Fruit fly (Drosophila melanogaster): ENCODE measurements around the gene chico.

chico gene

DNA sequence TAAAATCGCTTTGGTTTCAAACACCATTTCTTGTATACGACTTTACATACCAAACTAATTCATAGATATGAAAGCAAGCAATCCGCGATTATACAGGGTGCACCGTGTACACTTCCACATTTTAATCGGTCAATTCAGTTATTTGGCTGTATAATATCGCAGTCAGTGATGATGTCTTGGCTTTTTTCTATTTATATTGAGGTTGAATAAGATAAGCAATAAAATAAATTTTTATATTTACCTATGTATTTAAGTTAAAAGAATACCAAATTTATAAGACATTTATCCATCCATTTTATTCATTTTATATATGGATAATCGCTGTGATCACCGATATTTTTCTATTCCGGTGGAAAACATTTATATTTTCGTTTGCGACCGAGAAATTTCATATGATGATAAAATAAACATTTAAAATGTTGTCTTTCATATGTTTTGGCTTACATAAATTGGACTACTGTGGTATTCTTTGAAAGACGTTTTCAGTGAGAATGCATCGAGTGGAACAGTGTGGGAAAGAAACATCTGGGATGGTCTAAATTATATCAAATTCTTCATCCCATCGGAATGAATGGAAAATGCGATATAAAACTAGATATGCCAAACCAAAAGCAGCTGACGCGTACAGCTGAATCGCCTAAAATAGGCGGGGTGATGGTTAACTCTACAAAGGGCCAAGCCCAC is 20.0 kb downstream of the chico start, which contains the start of gene CG5708 (continued):
- TF ChIP-seq CG3847 (GFP tag; IDR thresholded peaks at IDR 0.05) (no peak), dan (GFP tag; IDR thresholded peaks at IDR 0.05) (no peak), abd-A (tag; optimal IDR thresholded peaks at IDR 0.05) (no peak), CG6254 (GFP tag; optimal IDR thresholded peaks at IDR 0.05) (peak; percentile 99), CG10462 (GFP tag; optimal IDR thresholded peaks at IDR 0.05) (no peak), Antp (GFP tag; optimal IDR thresholded peaks at IDR 0.05) (no peak), CG2678 (tag; optimal IDR thresholded peaks at IDR 0.05) (no peak), tll (GFP tag; optimal IDR thresholded peaks at IDR 0.05) (no peak), CG6654 (GFP tag; optimal IDR thresholded peaks at IDR 0.05) (no peak), CG7786 (GFP tag; optimal IDR thresholded peaks at IDR 0.05) (no peak), MBD-R2 (GFP tag; IDR thresholded peaks at IDR 0.05) (peak; percentile 58), Stat92E (GFP tag; optimal IDR thresholded peaks at IDR 0.05) (peak in 1 of 3 experiments; percentile 17), sr (GFP tag; IDR thresholded peaks at IDR 0.05) (no peak), exex (tag; optimal IDR thresholded peaks at IDR 0.05) (peak; percentile 40), CG13775 (GFP tag; optimal IDR thresholded peaks at IDR 0.05) (peak; percentile 17), crp (GFP tag; optimal IDR thresholded peaks at IDR 0.05) (peak in 1 of 2 experiments; percentile 48), pb (GFP tag; optimal IDR thresholded peaks at IDR 0.05) (no peak), Doc2 (GFP tag; IDR thresholded peaks at IDR 0.05) (no peak), Bgb (GFP tag; IDR thresholded peaks at IDR 0.05; ENCODE audit: partially characterized antibody) (peak; percentile 52; the same call in 1 of the 2 replicates), kah (GFP tag; optimal IDR thresholded peaks at IDR 0.05) (no peak), sens (GFP tag) (peak; percentile 35), CG17912 (GFP tag; optimal IDR thresholded peaks at IDR 0.05) (no peak), gro (GFP tag; optimal IDR thresholded peaks at IDR 0.05) (no peak), scrt (GFP tag; optimal IDR thresholded peaks at IDR 0.05) (no peak)

dm6 chr2L:10226213-10226723 is 20.6 kb downstream of the chico start:
- peak; percentile 16 for TF ChIP-seq lbe (GFP tag; optimal IDR thresholded peaks at IDR 0.05)
- peak; percentile 42 for TF ChIP-seq nerfin-1 (tag; optimal IDR thresholded peaks at IDR 0.05)
- TF ChIP-seq eve (GFP tag; optimal IDR thresholded peaks at IDR 0.05), result peak in 1 of 2 experiments; percentile 81
- TF ChIP-seq sens (GFP tag), result peak; percentile 14
- TF ChIP-seq CG2678 (tag; optimal IDR thresholded peaks at IDR 0.05), result no peak
- peak; percentile 10 for TF ChIP-seq CG34376 (GFP tag; optimal IDR thresholded peaks at IDR 0.05)
- peak; percentile 67 for TF ChIP-seq MESR4 (GFP tag; optimal IDR thresholded peaks at IDR 0.05)
- no peak for TF ChIP-seq CG2889 (GFP tag; IDR thresholded peaks at IDR 0.05)
- TF ChIP-seq caup (GFP tag; optimal IDR thresholded peaks at IDR 0.05; ENCODE audit: severe bottlenecking), result no peak
- TF ChIP-seq cg (GFP tag; optimal IDR thresholded peaks at IDR 0.05), result peak; percentile 72
- 0 out of 2 replicates have a peak, but pooled peaks have one; percentile 25 for TF ChIP-seq CG32767 (GFP tag; IDR thresholded peaks at IDR 0.05)

dm6 chr2L:10222550-10223231 is 24.2 kb downstream of the chico start, which contains the start of gene Bcs1:
Gene Bcs1, plus strand, starts transcription at chr2L:10222657.
- TF ChIP-seq Meics (GFP tag; optimal IDR thresholded peaks at IDR 0.05), result no peak
- peak; percentile 13 for TF ChIP-seq MESR4 (GFP tag; optimal IDR thresholded peaks at IDR 0.05)
- no peak for TF ChIP-seq lov (optimal IDR thresholded peaks at IDR 0.05)
- no peak for TF ChIP-seq lov (GFP tag; IDR thresholded peaks at IDR 0.05)
- TF ChIP-seq Hr3 (GFP tag; optimal IDR thresholded peaks at IDR 0.05), result no peak
- no peak for TF ChIP-seq eyg (GFP tag; optimal IDR thresholded peaks at IDR 0.05)
- no peak for TF ChIP-seq CG11696 (GFP tag; IDR thresholded peaks at IDR 0.05)
- TF ChIP-seq CG9797 (GFP tag; optimal IDR thresholded peaks at IDR 0.05), result peak; percentile 45
- TF ChIP-seq fru (optimal IDR thresholded peaks at IDR 0.05), result no peak
- TF ChIP-seq Max (GFP tag; optimal IDR thresholded peaks at IDR 0.05), result no peak
- TF ChIP-seq schlank (tag; optimal IDR thresholded peaks at IDR 0.05), result no peak
- no peak for TF ChIP-seq onecut (GFP tag; IDR thresholded peaks at IDR 0.05)
- TF ChIP-seq bbx (GFP tag; IDR thresholded peaks at IDR 0.05; ENCODE audit: partially characterized antibody), result no peak
- TF ChIP-seq Ptx1 (GFP tag; IDR thresholded peaks at IDR 0.05), result no peak
- TF ChIP-seq knrl (GFP tag; IDR thresholded peaks at IDR 0.05; ENCODE audit: partially characterized antibody), result no peak
